Comparison of ENCODE assay signal across 4 fruit fly cellular contexts in genomic region chr3R:23955380-23955779, dm6.
TF ChIP-seq lines count a peak whose summit lies in the region.

No protein-coding gene starts in this region.

- TF ChIP-seq CTCF in whole organism, embryonic (GFP tag; optimal IDR thresholded peaks at IDR 0.05; lab: Kevin White, UChicago), result no peak

TF ChIP-seq in whole organism, embryonic, 481 proteins besides CTCF, POLR2A, EP300 and RAD21:
- TF ChIP-seq hkb (optimal IDR thresholded peaks at IDR 0.05; lab: Kevin White, UChicago), result no peak
- TF ChIP-seq hkb (GFP tag; IDR thresholded peaks at IDR 0.05; lab: Robert Waterston, UW), result 0 out of 2 replicates have a peak, but pooled peaks have one; percentile 34
- TF ChIP-seq nom (GFP tag; optimal IDR thresholded peaks at IDR 0.05; lab: Kevin White, UChicago), result peak; percentile 40
- TF ChIP-seq ci (GFP tag; IDR thresholded peaks at IDR 0.05; lab: Robert Waterston, UW), result 0 out of 3 replicates have a peak, but pooled peaks have one; percentile 17
- TF ChIP-seq Nf-YB (GFP tag; optimal IDR thresholded peaks at IDR 0.05; lab: Kevin White, UChicago), result no peak
- no peak for TF ChIP-seq Rx (GFP tag; IDR thresholded peaks at IDR 0.05; lab: Robert Waterston, UW)
- TF ChIP-seq CG11723 (GFP tag; optimal IDR thresholded peaks at IDR 0.05; lab: Kevin White, UChicago), result no peak
- peak; percentile 93 for TF ChIP-seq Blimp-1 (GFP tag; optimal IDR thresholded peaks at IDR 0.05; lab: Kevin White, UChicago)
- TF ChIP-seq Trl (optimal IDR thresholded peaks at IDR 0.05; lab: Kevin White, UChicago), result peak; percentile 61 to 64
- no peak for TF ChIP-seq Trl (GFP tag; optimal IDR thresholded peaks at IDR 0.05; lab: Kevin White, UChicago)
- TF ChIP-seq CG34422 (GFP tag; IDR thresholded peaks at IDR 0.05; lab: Robert Waterston, UW), result no peak
- TF ChIP-seq crp (GFP tag; optimal IDR thresholded peaks at IDR 0.05; lab: Kevin White, UChicago), result peak in 1 of 2 experiments; percentile 49
- peak; percentile 66 for TF ChIP-seq CG3163 (GFP tag; optimal IDR thresholded peaks at IDR 0.05; lab: Kevin White, UChicago)
- peak; percentile 30; the same call in 1 of the 3 replicates for TF ChIP-seq row (GFP tag; IDR thresholded peaks at IDR 0.05; lab: Robert Waterston, UW)
- peak; percentile 81 for TF ChIP-seq D19A (tag; optimal IDR thresholded peaks at IDR 0.05; lab: Kevin White, UChicago)
- TF ChIP-seq CG17385 (GFP tag; optimal IDR thresholded peaks at IDR 0.05; lab: Kevin White, UChicago), result peak; percentile 70
- 0 out of 2 replicates have a peak, but pooled peaks have one; percentile 18 for TF ChIP-seq bbx (GFP tag; IDR thresholded peaks at IDR 0.05; lab: Robert Waterston, UW; ENCODE audit: partially characterized antibody)
- TF ChIP-seq sens (GFP tag; lab: Kevin White, UChicago), result peak; percentile 64
- no peak for TF ChIP-seq Side (GFP tag; optimal IDR thresholded peaks at IDR 0.05; lab: Kevin White, UChicago)
- peak in 1 of 2 experiments; percentile 88 for TF ChIP-seq Eip74EF (GFP tag; optimal IDR thresholded peaks at IDR 0.05; lab: Kevin White, UChicago)
TF ChIP-seq in whole organism, embryonic: peak in this region for 13.

TF ChIP-seq in whole organism, prepupa, 60 proteins besides CTCF, POLR2A, EP300 and RAD21 (continues in another document):
- TF ChIP-seq CG32006 (GFP tag; optimal IDR thresholded peaks at IDR 0.05; lab: Kevin White, UChicago) (no peak), Met (GFP tag; optimal IDR thresholded peaks at IDR 0.05; lab: Kevin White, UChicago) (no peak), salr (GFP tag; optimal IDR thresholded peaks at IDR 0.05; lab: Kevin White, UChicago) (no peak), CG8319 (GFP tag; optimal IDR thresholded peaks at IDR 0.05; lab: Kevin White, UChicago) (no peak), Lpt (GFP tag; optimal IDR thresholded peaks at IDR 0.05; lab: Kevin White, UChicago) (peak; percentile 20), CG11902 (GFP tag; optimal IDR thresholded peaks at IDR 0.05; lab: Kevin White, UChicago) (no peak), CG9139 (GFP tag; optimal IDR thresholded peaks at IDR 0.05; lab: Kevin White, UChicago) (no peak), Hr39 (GFP tag; optimal IDR thresholded peaks at IDR 0.05; lab: Kevin White, UChicago) (no peak), CG16779 (tag; optimal IDR thresholded peaks at IDR 0.05; lab: Kevin White, UChicago) (no peak), fd59A (GFP tag; optimal IDR thresholded peaks at IDR 0.05; lab: Kevin White, UChicago) (no peak), CG34406 (GFP tag; optimal IDR thresholded peaks at IDR 0.05; lab: Kevin White, UChicago) (no peak), Ets21C (GFP tag; optimal IDR thresholded peaks at IDR 0.05; lab: Kevin White, UChicago) (no peak), Sox102F (GFP tag; optimal IDR thresholded peaks at IDR 0.05; lab: Kevin White, UChicago) (peak; percentile 17), OdsH (GFP tag; optimal IDR thresholded peaks at IDR 0.05; lab: Kevin White, UChicago) (no peak), Gug (GFP tag; IDR thresholded peaks at IDR 0.05; lab: Robert Waterston, UW) (no peak), Blimp-1 (GFP tag; optimal IDR thresholded peaks at IDR 0.05; lab: Kevin White, UChicago) (peak; percentile 90), acj6 (GFP tag; optimal IDR thresholded peaks at IDR 0.05; lab: Kevin White, UChicago) (no peak), Eip93F (GFP tag; optimal IDR thresholded peaks at IDR 0.05; lab: Kevin White, UChicago) (no peak), CG1621 (tag; optimal IDR thresholded peaks at IDR 0.05; lab: Kevin White, UChicago) (no peak), dac (GFP tag; optimal IDR thresholded peaks at IDR 0.05; lab: Kevin White, UChicago) (no peak), ss (GFP tag; optimal IDR thresholded peaks at IDR 0.05; lab: Kevin White, UChicago) (peak in 1 of 2 experiments; percentile 24), CG3032 (tag; optimal IDR thresholded peaks at IDR 0.05; lab: Kevin White, UChicago) (no peak), CG8119 (GFP tag; IDR thresholded peaks at IDR 0.05; lab: Robert Waterston, UW) (peak; percentile 29; the same call in 1 of the 3 replicates), CG6163 (GFP tag; IDR thresholded peaks at IDR 0.05; lab: Robert Waterston, UW) (peak; percentile 41; the same call in 1 of the 3 replicates), svp (GFP tag; lab: Kevin White, UChicago) (peak; percentile 46)

TF ChIP-seq in whole organism, pupa, 21 proteins besides CTCF, POLR2A, EP300 and RAD21:
- TF ChIP-seq fd96Ca (GFP tag; IDR thresholded peaks at IDR 0.05; lab: Robert Waterston, UW) (no peak), CG14655 (GFP tag; optimal IDR thresholded peaks at IDR 0.05; lab: Kevin White, UChicago) (no peak), CG9948 (tag; optimal IDR thresholded peaks at IDR 0.05; lab: Kevin White, UChicago) (no peak), CG4496 (GFP tag; IDR thresholded peaks at IDR 0.05; lab: Robert Waterston, UW) (no peak), CG12605 (GFP tag; IDR thresholded peaks at IDR 0.05; lab: Robert Waterston, UW) (peak; percentile 45; the same call in 1 of the 2 replicates), EcR (GFP tag; optimal IDR thresholded peaks at IDR 0.05; lab: Kevin White, UChicago) (peak; percentile 40), rn (GFP tag; IDR thresholded peaks at IDR 0.05; lab: Robert Waterston, UW) (no peak), Pif1B (GFP tag; optimal IDR thresholded peaks at IDR 0.05; lab: Kevin White, UChicago) (peak; percentile 50), CG15710 (tag; optimal IDR thresholded peaks at IDR 0.05; lab: Kevin White, UChicago) (no peak), Pif1A (GFP tag; optimal IDR thresholded peaks at IDR 0.05; lab: Kevin White, UChicago) (peak; percentile 26), Snoo (tag; optimal IDR thresholded peaks at IDR 0.05; lab: Kevin White, UChicago) (peak; percentile 3), CG8159 (tag; optimal IDR thresholded peaks at IDR 0.05; lab: Kevin White, UChicago) (peak; percentile 3), CG34367 (tag; optimal IDR thresholded peaks at IDR 0.05; lab: Kevin White, UChicago) (no peak), CG32121 (GFP tag; IDR thresholded peaks at IDR 0.05; lab: Robert Waterston, UW) (no peak), CG13204 (GFP tag; optimal IDR thresholded peaks at IDR 0.05; lab: Kevin White, UChicago) (no peak), D1 (tag; optimal IDR thresholded peaks at IDR 0.05; lab: Kevin White, UChicago) (no peak), Ets98B (GFP tag; IDR thresholded peaks at IDR 0.05; lab: Robert Waterston, UW) (peak; percentile 42; the same call in 1 of the 2 replicates), CG10348 (GFP tag; IDR thresholded peaks at IDR 0.05; lab: Robert Waterston, UW) (no peak), CG8301 (tag; optimal IDR thresholded peaks at IDR 0.05; lab: Kevin White, UChicago) (peak; percentile 20), CG17806 (tag; optimal IDR thresholded peaks at IDR 0.05; lab: Kevin White, UChicago) (no peak), gl (tag; optimal IDR thresholded peaks at IDR 0.05; lab: Kevin White, UChicago) (no peak)

TF ChIP-seq in whole organism, wandering third instar larva, 38 proteins besides CTCF, POLR2A, EP300 and RAD21:
- TF ChIP-seq pan (optimal IDR thresholded peaks at IDR 0.05; lab: Kevin White, UChicago) (no peak), woc (GFP tag; optimal IDR thresholded peaks at IDR 0.05; lab: Kevin White, UChicago) (peak; percentile 41), dl (GFP tag; optimal IDR thresholded peaks at IDR 0.05; lab: Kevin White, UChicago; ENCODE audit: insufficient read depth in 1 of 2, partially characterized antibody in 2 of 2) (peak; percentile 13 to 54), Vsx2 (GFP tag; optimal IDR thresholded peaks at IDR 0.05; lab: Kevin White, UChicago; ENCODE audit: partially characterized antibody) (peak; percentile 17), Mio (GFP tag; optimal IDR thresholded peaks at IDR 0.05; lab: Kevin White, UChicago) (no peak), Dif (GFP tag; optimal IDR thresholded peaks at IDR 0.05; lab: Kevin White, UChicago; ENCODE audit: partially characterized antibody) (peak; percentile 52)

Comparison
In these comparisons a context has a peak if more than half of its experiments do, and no peak if none do; other contexts are left out.
1. Of the 7 proteins assayed by ChIP-seq in both whole organism, embryonic and whole organism, prepupa: peak only in whole organism, embryonic: none; only in whole organism, prepupa: CG6854, Lpt and Sox102F; in both: Blimp-1; in neither: 3.